Worm (Caenorhabditis elegans) whole organism, midembryonic: ENCODE results near the gene F35C11.6.

Source experiments
- T22C8.4 ChIP-seq: fragments of 200-800 bp; sonication (Bioruptor generic); IDR thresholded peaks from 2 replicates; pipeline ENCODE4 v1.3.6; 2022; ENCODE audit warnings: missing genetic modification characterization, missing compliant biosample characterization
- flt-1 ChIP-seq: fragments of 200-800 bp; sonication (Bioruptor generic); IDR thresholded peaks from 2 replicates; pipeline ENCODE4 v1.3.6; 2022; ENCODE audit warnings: missing genetic modification characterization, missing compliant biosample characterization
- klf-2 ChIP-seq: fragments of 200-800 bp; sonication (Bioruptor generic); conservative IDR thresholded peaks from 2 replicates; pipeline ENCODE4 v1.3.6; 2022; ENCODE audit warnings: missing genetic modification reagents, missing genetic modification characterization, missing compliant biosample characterization
- med-1 ChIP-seq: sonication (generic microtip); optimal IDR thresholded peaks from 2 replicates; lab custom pipeline; 2017; ENCODE audit warnings: missing genetic modification characterization, mild to moderate bottlenecking, missing compliant biosample characterization, antibody characterized with exemption, missing genetic modification reagents; ENCODE audit not compliant: insufficient read depth
- ztf-29 ChIP-seq: fragments of 200-800 bp; sonication (Bioruptor generic); IDR thresholded peaks from 2 replicates; pipeline ENCODE4 v1.3.6; 2022; ENCODE audit warnings: missing genetic modification reagents, missing genetic modification characterization, missing compliant biosample characterization

ce11 chrII:8283158-8283717, 24.3 kb upstream of the F35C11.6 start, which contains the start of the genes nst-1 and cct-4:
- TF ChIP-seq med-1 (GFP tag; lab: Kevin White, UChicago) (no peak), ztf-29 (GFP tag; lab: Robert Waterston, UW) (no peak), flt-1 (GFP tag; lab: Robert Waterston, UW) (no peak), klf-2 (no peak), T22C8.4 (GFP tag; lab: Robert Waterston, UW) (no peak)
